Fruit fly (Drosophila melanogaster): ENCODE data around the gene tomb.
A peak's percentile ranks its signal among the peaks of the same experiment; 100 is the strongest.

The tomb gene

dm6 chr2L:5514946-5515345, 21.6 kb downstream of the tomb start:
- TF ChIP-seq D1 (tag; optimal IDR thresholded peaks at IDR 0.05): no peak
- no peak for TF ChIP-seq CG8301 (tag; optimal IDR thresholded peaks at IDR 0.05)
- TF ChIP-seq CG14655 (GFP tag; optimal IDR thresholded peaks at IDR 0.05): no peak
- no peak for TF ChIP-seq CG34367 (tag; optimal IDR thresholded peaks at IDR 0.05)
- no peak for TF ChIP-seq rn (GFP tag; IDR thresholded peaks at IDR 0.05)
- TF ChIP-seq CG32121 (GFP tag; IDR thresholded peaks at IDR 0.05): no peak
- no peak for TF ChIP-seq CG4496 (GFP tag; IDR thresholded peaks at IDR 0.05)

dm6 chr2L:5507823-5508438, 28.6 kb downstream of the tomb start:
- TF ChIP-seq fd96Ca (GFP tag; IDR thresholded peaks at IDR 0.05): peak; percentile 29; the same call in 1 of the 3 replicates
- no peak for TF ChIP-seq CG15710 (tag; optimal IDR thresholded peaks at IDR 0.05)
- peak; percentile 2 for TF ChIP-seq CG17806 (tag; optimal IDR thresholded peaks at IDR 0.05)
- peak; percentile 54 for TF ChIP-seq Pif1A (GFP tag; optimal IDR thresholded peaks at IDR 0.05)
- TF ChIP-seq CG9948 (tag; optimal IDR thresholded peaks at IDR 0.05): peak; percentile 8
- TF ChIP-seq CG12605 (GFP tag; IDR thresholded peaks at IDR 0.05): no peak
- peak; percentile 5 for TF ChIP-seq CG34367 (tag; optimal IDR thresholded peaks at IDR 0.05)
- TF ChIP-seq Snoo (tag; optimal IDR thresholded peaks at IDR 0.05): peak; percentile 3
- peak; percentile 36 for TF ChIP-seq CG8159 (tag; optimal IDR thresholded peaks at IDR 0.05)

dm6 chr2L:5507082-5507481, 29.5 kb downstream of the tomb start:
- TF ChIP-seq CG15710 (tag; optimal IDR thresholded peaks at IDR 0.05): peak; percentile 27
- peak; percentile 10 for TF ChIP-seq CG9948 (tag; optimal IDR thresholded peaks at IDR 0.05)
- TF ChIP-seq CG17806 (tag; optimal IDR thresholded peaks at IDR 0.05): peak; percentile 1
- TF ChIP-seq CG12605 (GFP tag; IDR thresholded peaks at IDR 0.05): no peak
- TF ChIP-seq Snoo (tag; optimal IDR thresholded peaks at IDR 0.05): no peak
- no peak for TF ChIP-seq Pif1B (GFP tag; optimal IDR thresholded peaks at IDR 0.05)
- TF ChIP-seq CG8159 (tag; optimal IDR thresholded peaks at IDR 0.05): peak; percentile 56

- no peak for TF ChIP-seq Pif1B (GFP tag; optimal IDR thresholded peaks at IDR 0.05)
- TF ChIP-seq Pif1A (GFP tag; optimal IDR thresholded peaks at IDR 0.05): peak; percentile 12
- TF ChIP-seq fd96Ca (GFP tag; IDR thresholded peaks at IDR 0.05): no peak
- TF ChIP-seq D1 (tag; optimal IDR thresholded peaks at IDR 0.05): no peak
- TF ChIP-seq CG15710 (tag; optimal IDR thresholded peaks at IDR 0.05): peak; percentile 36
- no peak for TF ChIP-seq gl (tag; optimal IDR thresholded peaks at IDR 0.05)
Measured at dm6 chr2L:5505130-5505529, 31.4 kb downstream of the tomb start.

dm6 chr2L:5502868-5503267, 33.7 kb downstream of the tomb start:
- TF ChIP-seq CG10348 (GFP tag; IDR thresholded peaks at IDR 0.05) (no peak), fd96Ca (GFP tag; IDR thresholded peaks at IDR 0.05) (no peak), gl (tag; optimal IDR thresholded peaks at IDR 0.05) (no peak), Pif1A (GFP tag; optimal IDR thresholded peaks at IDR 0.05) (no peak), CG32121 (GFP tag; IDR thresholded peaks at IDR 0.05) (no peak), EcR (GFP tag; optimal IDR thresholded peaks at IDR 0.05) (no peak), CG13204 (GFP tag; optimal IDR thresholded peaks at IDR 0.05) (no peak)

dm6 chr2L:5501335-5501734, 35.2 kb downstream of the tomb start:
- TF ChIP-seq CG8301 (tag; optimal IDR thresholded peaks at IDR 0.05) (peak; percentile 56), CG34367 (tag; optimal IDR thresholded peaks at IDR 0.05) (peak; percentile 46), CG4496 (GFP tag; IDR thresholded peaks at IDR 0.05) (peak; percentile 25; the same call in 1 of the 3 replicates), CG9948 (tag; optimal IDR thresholded peaks at IDR 0.05) (peak; percentile 75), Ets98B (GFP tag; IDR thresholded peaks at IDR 0.05) (no peak), CG13204 (GFP tag; optimal IDR thresholded peaks at IDR 0.05) (peak; percentile 44), fd96Ca (GFP tag; IDR thresholded peaks at IDR 0.05) (no peak), D1 (tag; optimal IDR thresholded peaks at IDR 0.05) (no peak), Pif1B (GFP tag; optimal IDR thresholded peaks at IDR 0.05) (peak; percentile 29), EcR (GFP tag; optimal IDR thresholded peaks at IDR 0.05) (no peak), CG8159 (tag; optimal IDR thresholded peaks at IDR 0.05) (peak; percentile 76), Snoo (tag; optimal IDR thresholded peaks at IDR 0.05) (peak; percentile 71), CG15710 (tag; optimal IDR thresholded peaks at IDR 0.05) (peak; percentile 68), CG14655 (GFP tag; optimal IDR thresholded peaks at IDR 0.05) (peak; percentile 60), CG17806 (tag; optimal IDR thresholded peaks at IDR 0.05) (peak; percentile 69), CG12605 (GFP tag; IDR thresholded peaks at IDR 0.05) (no peak), CG10348 (GFP tag; IDR thresholded peaks at IDR 0.05) (no peak), rn (GFP tag; IDR thresholded peaks at IDR 0.05) (no peak), gl (tag; optimal IDR thresholded peaks at IDR 0.05) (no peak), Pif1A (GFP tag; optimal IDR thresholded peaks at IDR 0.05) (peak; percentile 57), CG32121 (GFP tag; IDR thresholded peaks at IDR 0.05) (no peak)

dm6 chr2L:5499458-5499857, 37.1 kb downstream of the tomb start:
- TF ChIP-seq CG8301 (tag; optimal IDR thresholded peaks at IDR 0.05) (peak; percentile 7), CG14655 (GFP tag; optimal IDR thresholded peaks at IDR 0.05) (no peak), CG4496 (GFP tag; IDR thresholded peaks at IDR 0.05) (no peak), Pif1A (GFP tag; optimal IDR thresholded peaks at IDR 0.05) (no peak), CG10348 (GFP tag; IDR thresholded peaks at IDR 0.05) (no peak), CG8159 (tag; optimal IDR thresholded peaks at IDR 0.05) (peak; percentile 4)
